Fruit fly (Drosophila melanogaster): ENCODE results near the gene Pde6.

DNA sequence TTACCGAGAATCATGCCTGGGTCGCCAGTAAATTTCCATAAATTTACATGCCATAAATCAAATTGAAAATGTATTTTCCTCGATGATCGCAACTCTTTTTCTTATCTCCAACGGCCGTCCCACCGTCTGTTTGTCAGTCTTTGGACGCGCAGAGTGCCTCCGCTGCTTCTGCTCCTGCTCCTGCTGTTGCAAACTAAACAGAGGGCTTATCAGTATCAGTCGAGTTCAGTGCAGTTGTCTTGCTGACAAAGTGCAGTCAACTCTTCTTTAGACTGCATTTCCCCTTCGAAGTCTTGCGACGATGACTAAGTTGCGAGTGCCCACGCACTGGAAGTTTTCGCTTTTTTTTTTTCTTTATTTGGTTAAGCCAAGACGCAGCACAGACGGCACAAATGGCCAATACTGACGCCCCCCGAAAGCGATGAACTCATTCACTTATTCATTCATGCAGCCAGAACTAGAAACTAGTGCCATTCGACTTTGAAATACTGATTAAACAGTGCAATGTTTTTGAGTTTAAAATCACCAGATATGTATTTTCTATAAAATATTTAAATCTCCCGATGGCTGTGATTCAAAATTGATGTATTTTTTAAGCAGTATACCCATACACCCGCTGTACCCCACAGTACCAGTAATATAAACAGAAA, 83.9 kb downstream of the Pde6 start:
- TF ChIP-seq CG7101 (tag; optimal IDR thresholded peaks at IDR 0.05) (no peak), bab1 (GFP tag; optimal IDR thresholded peaks at IDR 0.05) (no peak), kay (GFP tag; ENCODE audit: borderline replicate concordance) (no peak), ovo (GFP tag; optimal IDR thresholded peaks at IDR 0.05) (no peak), CG5204 (GFP tag; optimal IDR thresholded peaks at IDR 0.05) (no peak), tj (GFP tag; optimal IDR thresholded peaks at IDR 0.05) (no peak), Clk (GFP tag; optimal IDR thresholded peaks at IDR 0.05) (no peak), cnc (optimal IDR thresholded peaks at IDR 0.05) (no peak), CG11617 (GFP tag; optimal IDR thresholded peaks at IDR 0.05) (no peak), CG1620 (GFP tag; optimal IDR thresholded peaks at IDR 0.05) (no peak), cic (GFP tag; optimal IDR thresholded peaks at IDR 0.05) (no peak), CG7045 (GFP tag; optimal IDR thresholded peaks at IDR 0.05) (no peak)
